Worm (Caenorhabditis elegans): ENCODE measurements around the gene R02F2.1.

- TF ChIP-seq hlh-8 (tag; optimal IDR thresholded peaks at IDR 0.05) (no peak), hlh-30 (tag; optimal IDR thresholded peaks at IDR 0.05; ENCODE audit: insufficient read depth) (no peak), lin-11 (tag; optimal IDR thresholded peaks at IDR 0.05) (no peak), unc-86 (tag; optimal IDR thresholded peaks at IDR 0.05) (no peak), unc-42 (tag; optimal IDR thresholded peaks at IDR 0.05) (no peak), tbx-7 (tag; optimal IDR thresholded peaks at IDR 0.05) (no peak)
These were observed 40.6 kb upstream of the R02F2.1 start, which contains the start of gene F48E8.3 for ce11 chrIII:5461079-5461478.
